Worm (Caenorhabditis elegans) whole organism, midembryonic: ENCODE data around the gene C49C8.1.

Experiments
- cog-1 ChIP-seq: sonication (generic microtip); optimal IDR thresholded peaks from 2 replicates; lab custom pipeline; 2016; ENCODE audit warnings: missing genetic modification characterization, missing compliant biosample characterization
- flt-1 ChIP-seq: fragments of 200-800 bp; sonication (Bioruptor generic); IDR thresholded peaks from 2 replicates; pipeline ENCODE4 v1.3.6; 2022; ENCODE audit warnings: missing genetic modification characterization, missing compliant biosample characterization
- klf-2 ChIP-seq: fragments of 200-800 bp; sonication (Bioruptor generic); conservative IDR thresholded peaks from 2 replicates; pipeline ENCODE4 v1.3.6; 2022; ENCODE audit warnings: missing genetic modification reagents, missing genetic modification characterization, missing compliant biosample characterization
- med-1 ChIP-seq: sonication (generic microtip); optimal IDR thresholded peaks from 2 replicates; lab custom pipeline; 2017; ENCODE audit warnings: missing genetic modification characterization, mild to moderate bottlenecking, missing compliant biosample characterization, antibody characterized with exemption, missing genetic modification reagents; ENCODE audit not compliant: insufficient read depth

DNA sequence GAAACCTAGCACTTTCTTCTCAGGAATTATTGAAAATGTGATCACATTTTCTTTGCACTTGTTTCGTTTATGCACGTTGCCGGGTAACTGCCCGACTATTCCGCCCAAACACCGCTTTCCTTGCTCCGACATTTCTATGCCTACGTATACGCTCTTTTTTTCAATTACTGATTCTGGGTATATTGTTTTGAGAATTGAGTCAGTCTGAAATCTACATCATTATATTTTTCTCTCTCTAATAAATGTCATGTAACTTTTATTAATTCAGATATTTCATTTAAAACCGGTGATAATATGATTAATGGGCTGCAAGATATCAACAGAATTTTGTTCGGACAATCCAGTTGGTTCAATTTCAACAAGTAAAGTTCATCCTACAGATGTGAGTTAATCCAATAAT, 43.1 kb downstream of the C49C8.1 start, which contains the start of gene ttll-11:
- no peak for TF ChIP-seq med-1 (GFP tag; lab: Kevin White, UChicago)
- no peak for TF ChIP-seq cog-1 (tag; lab: Kevin White, UChicago)
- TF ChIP-seq klf-2 (GFP tag; lab: Robert Waterston, UW) = no peak
- TF ChIP-seq flt-1 (GFP tag; lab: Robert Waterston, UW) = no peak
